Worm (Caenorhabditis elegans): Measurements from ENCODE around the gene daf-37.
A peak's percentile ranks its signal among the peaks of the same experiment; 100 is the strongest.

daf-37 gene

ce11 chrII:6196875-6197274, 11.1 kb downstream of the daf-37 start, which contains the start of the genes rbmx-2 and C30B5.2:
rbmx-2 (minus strand) TSS chrII:6196948.
C30B5.2 (plus strand) TSS chrII:6197180.
- no peak for TF ChIP-seq Y116A8C.19 (tag; optimal IDR thresholded peaks at IDR 0.05; ENCODE audit: borderline replicate concordance)
- TF ChIP-seq ama-1 (optimal IDR thresholded peaks at IDR 0.05), result no peak
- TF ChIP-seq elt-2 (tag; optimal IDR thresholded peaks at IDR 0.05), result no peak
- TF ChIP-seq tlp-1 (tag; optimal IDR thresholded peaks at IDR 0.05), result no peak
- TF ChIP-seq fkh-4 (tag; optimal IDR thresholded peaks at IDR 0.05; ENCODE audit: borderline replicate concordance), result no peak
- peak; percentile 13 for TF ChIP-seq skn-1 (tag; optimal IDR thresholded peaks at IDR 0.05)
- no peak for TF ChIP-seq nhr-77 (tag; optimal IDR thresholded peaks at IDR 0.05)
- no peak for TF ChIP-seq nhr-19 (GFP tag; conservative IDR thresholded peaks at IDR 0.05)
- no peak for TF ChIP-seq dsc-1 (tag; optimal IDR thresholded peaks at IDR 0.05)
- TF ChIP-seq ets-5 (GFP tag; IDR thresholded peaks at IDR 0.05), result no peak
- TF ChIP-seq nhr-11 (tag; optimal IDR thresholded peaks at IDR 0.05), result no peak
- no peak for TF ChIP-seq lin-14 (GFP tag; optimal IDR thresholded peaks at IDR 0.05)
- TF ChIP-seq sptf-1 (tag; optimal IDR thresholded peaks at IDR 0.05), result no peak
- TF ChIP-seq grh-1 (GFP tag; IDR thresholded peaks at IDR 0.05), result no peak
- TF ChIP-seq fos-1 (tag; optimal IDR thresholded peaks at IDR 0.05), result no peak
- no peak for TF ChIP-seq ceh-63 (GFP tag; optimal IDR thresholded peaks at IDR 0.05)
- TF ChIP-seq pag-3 (tag; optimal IDR thresholded peaks at IDR 0.05; ENCODE audit: borderline replicate concordance, insufficient read depth), result no peak
- no peak for TF ChIP-seq alr-1 (tag; optimal IDR thresholded peaks at IDR 0.05; ENCODE audit: borderline replicate concordance)
- no peak for TF ChIP-seq C04F5.9 (tag; optimal IDR thresholded peaks at IDR 0.05)
- TF ChIP-seq hlh-17 (GFP tag; optimal IDR thresholded peaks at IDR 0.05; ENCODE audit: borderline replicate concordance), result no peak
- TF ChIP-seq lsy-2 (tag; optimal IDR thresholded peaks at IDR 0.05), result peak; percentile 83 to 94
- TF ChIP-seq ceh-88 (GFP tag; IDR thresholded peaks at IDR 0.05), result no peak
- peak; percentile 37 for TF ChIP-seq xbp-1 (tag; optimal IDR thresholded peaks at IDR 0.05)
- no peak for TF ChIP-seq unc-98 (GFP tag; IDR thresholded peaks at IDR 0.05)
- TF ChIP-seq isw-1 (GFP tag; IDR thresholded peaks at IDR 0.05), result no peak
- TF ChIP-seq pax-3 (tag; optimal IDR thresholded peaks at IDR 0.05), result no peak
- TF ChIP-seq egl-27 (tag; optimal IDR thresholded peaks at IDR 0.05), result no peak
- peak; percentile 47 for TF ChIP-seq swsn-7 (tag; optimal IDR thresholded peaks at IDR 0.05)
- no peak for TF ChIP-seq ces-1 (GFP tag; optimal IDR thresholded peaks at IDR 0.05)
- no peak for TF ChIP-seq egl-13 (tag; optimal IDR thresholded peaks at IDR 0.05)
- no peak for TF ChIP-seq snpc-4 (tag; optimal IDR thresholded peaks at IDR 0.05)
- TF ChIP-seq nhr-90 (tag; optimal IDR thresholded peaks at IDR 0.05; ENCODE audit: poor library complexity), result no peak
- peak; percentile 73 for TF ChIP-seq lir-3 (tag; optimal IDR thresholded peaks at IDR 0.05; ENCODE audit: poor library complexity)
- peak; percentile 42 for TF ChIP-seq rnt-1 (tag; optimal IDR thresholded peaks at IDR 0.05)
- no peak for TF ChIP-seq unc-30 (tag; optimal IDR thresholded peaks at IDR 0.05)
- no peak for TF ChIP-seq nhr-12 (tag; optimal IDR thresholded peaks at IDR 0.05)
- peak; percentile 41 for TF ChIP-seq C16A3.4 (tag; optimal IDR thresholded peaks at IDR 0.05)
- TF ChIP-seq sup-37 (GFP tag; optimal IDR thresholded peaks at IDR 0.05), result no peak
- TF ChIP-seq vab-15 (tag; optimal IDR thresholded peaks at IDR 0.05), result no peak
- TF ChIP-seq tbx-2 (tag; optimal IDR thresholded peaks at IDR 0.05), result peak; percentile 42
- no peak for TF ChIP-seq aha-1 (tag; optimal IDR thresholded peaks at IDR 0.05)
- TF ChIP-seq ceh-8 (GFP tag; optimal IDR thresholded peaks at IDR 0.05), result no peak
- no peak for TF ChIP-seq efl-3 (GFP tag; optimal IDR thresholded peaks at IDR 0.05)
- TF ChIP-seq hlh-4 (tag; optimal IDR thresholded peaks at IDR 0.05), result no peak
- no peak for TF ChIP-seq nhr-84 (tag; optimal IDR thresholded peaks at IDR 0.05)
- TF ChIP-seq hpl-2 (GFP tag; optimal IDR thresholded peaks at IDR 0.05), result no peak
- TF ChIP-seq F16B12.6 (tag; optimal IDR thresholded peaks at IDR 0.05), result peak; percentile 94
- TF ChIP-seq zag-1 (tag; optimal IDR thresholded peaks at IDR 0.05), result no peak
- TF ChIP-seq mab-9 (GFP tag; IDR thresholded peaks at IDR 0.05), result no peak
- TF ChIP-seq dpl-1 (GFP tag; optimal IDR thresholded peaks at IDR 0.05), result peak; percentile 46 to 69 (median 67)
- TF ChIP-seq nhr-71 (tag; optimal IDR thresholded peaks at IDR 0.05), result peak; percentile 58
- TF ChIP-seq blmp-1 (tag; optimal IDR thresholded peaks at IDR 0.05), result peak; percentile 51
- TF ChIP-seq lin-15B (tag; optimal IDR thresholded peaks at IDR 0.05), result no peak

Measured in whole organism, L1 larva.